Fruit fly (Drosophila melanogaster): ENCODE data around the gene Fum2.

Gene Fum2

DNA sequence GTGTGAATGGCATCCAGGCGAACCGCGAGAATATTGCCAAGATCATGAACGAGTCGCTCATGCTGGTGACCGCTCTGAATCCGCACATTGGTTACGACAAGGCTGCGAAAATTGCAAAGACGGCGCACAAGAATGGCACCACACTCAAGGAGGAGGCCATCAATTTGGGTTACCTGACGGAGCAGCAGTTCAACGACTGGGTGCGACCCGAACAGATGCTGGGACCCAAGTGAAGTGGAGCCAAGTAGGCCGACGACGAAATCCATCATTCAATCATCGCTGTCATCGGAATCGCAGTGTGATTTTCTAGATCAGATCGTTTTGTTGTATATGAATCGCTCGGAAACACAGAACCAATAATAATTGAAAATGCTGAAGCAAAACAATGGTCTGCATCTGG lies at the start of gene Fum2:
Gene Fum2, plus strand, starts transcription at position 301 of the 400 bp plus-strand sequence.
- TF ChIP-seq Dll (optimal IDR thresholded peaks at IDR 0.05) (no peak), EcR (GFP tag; optimal IDR thresholded peaks at IDR 0.05) (no peak), psq (optimal IDR thresholded peaks at IDR 0.05) (no peak), CG8478 (optimal IDR thresholded peaks at IDR 0.05) (no peak), pan (optimal IDR thresholded peaks at IDR 0.05) (no peak), usp (GFP tag; optimal IDR thresholded peaks at IDR 0.05) (no peak)

DNA sequence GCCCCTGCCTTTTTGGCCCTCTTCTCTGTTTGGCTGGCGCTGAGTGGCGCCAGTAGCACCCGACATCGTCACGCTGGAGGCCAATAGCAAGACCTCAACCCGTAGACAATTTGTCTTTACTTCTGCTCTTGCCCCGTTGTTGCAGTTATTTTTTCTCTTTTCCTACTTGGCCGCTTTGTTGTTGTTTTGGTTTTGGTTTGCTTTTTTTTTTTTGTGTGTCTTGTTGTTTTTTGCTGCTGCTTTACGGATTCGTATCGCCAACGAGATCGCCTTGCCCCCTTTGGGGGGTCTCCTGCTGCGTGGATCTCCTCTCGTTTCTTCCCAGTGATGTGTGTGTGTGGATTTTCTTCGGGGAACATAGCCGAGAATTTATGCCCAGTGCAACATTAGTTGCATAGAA lies 49.7 kb upstream of the Fum2 start:
- TF ChIP-seq usp (GFP tag; optimal IDR thresholded peaks at IDR 0.05) (no peak), EcR (GFP tag; optimal IDR thresholded peaks at IDR 0.05) (no peak), Dll (optimal IDR thresholded peaks at IDR 0.05) (no peak)

DNA sequence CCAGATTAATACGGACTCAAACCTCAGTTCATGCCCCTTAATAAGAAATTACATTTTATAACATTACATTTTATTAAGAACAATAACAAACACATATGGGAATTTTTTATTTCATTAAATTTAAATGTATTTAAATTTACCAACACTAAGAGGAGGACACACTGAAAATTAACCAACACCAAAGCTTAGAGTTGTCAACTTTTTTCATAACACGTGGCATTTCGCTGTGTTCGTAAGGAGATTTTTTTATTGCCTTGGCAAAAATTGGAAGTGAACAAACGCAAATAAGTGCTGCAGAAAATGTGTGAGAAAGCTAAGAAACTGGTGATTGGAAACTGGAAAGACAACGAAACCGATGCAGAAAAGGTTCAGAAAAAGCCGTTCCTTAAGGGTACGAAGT lies 47.9 kb upstream of the Fum2 start, which contains the start of gene CG14443:
Gene CG14443, plus strand, starts transcription at position 301 of the 400 bp plus-strand sequence.
- no peak for TF ChIP-seq psq (optimal IDR thresholded peaks at IDR 0.05)
- no peak for TF ChIP-seq CG8478 (optimal IDR thresholded peaks at IDR 0.05)
- TF ChIP-seq usp (GFP tag; optimal IDR thresholded peaks at IDR 0.05): no peak
- no peak for TF ChIP-seq pan (optimal IDR thresholded peaks at IDR 0.05)
- TF ChIP-seq Dll (optimal IDR thresholded peaks at IDR 0.05): no peak
- no peak for TF ChIP-seq EcR (GFP tag; optimal IDR thresholded peaks at IDR 0.05)

DNA sequence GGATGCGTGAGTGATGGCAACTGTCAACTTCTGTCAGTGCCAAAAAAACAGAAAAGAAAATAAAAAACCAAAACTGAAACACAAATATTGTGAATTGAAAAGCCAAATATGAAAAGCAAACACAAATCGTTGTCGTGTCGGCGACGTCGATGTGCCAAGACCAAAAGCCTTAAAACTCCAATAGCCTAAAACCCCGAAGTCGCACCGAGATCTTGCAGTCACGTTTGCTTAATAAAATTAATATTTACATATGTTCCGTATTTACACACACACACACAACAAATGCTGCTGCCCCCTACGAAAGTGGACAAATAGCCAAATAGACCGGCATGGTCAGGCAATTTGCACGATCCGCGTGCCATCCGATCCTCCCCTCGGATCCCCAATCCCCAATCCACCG lies 43.4 kb upstream of the Fum2 start:
- TF ChIP-seq usp (GFP tag; optimal IDR thresholded peaks at IDR 0.05): no peak
- no peak for TF ChIP-seq EcR (GFP tag; optimal IDR thresholded peaks at IDR 0.05)
- TF ChIP-seq pan (optimal IDR thresholded peaks at IDR 0.05): no peak
- no peak for TF ChIP-seq psq (optimal IDR thresholded peaks at IDR 0.05)
- TF ChIP-seq CG8478 (optimal IDR thresholded peaks at IDR 0.05): no peak
- TF ChIP-seq Dll (optimal IDR thresholded peaks at IDR 0.05): no peak

DNA sequence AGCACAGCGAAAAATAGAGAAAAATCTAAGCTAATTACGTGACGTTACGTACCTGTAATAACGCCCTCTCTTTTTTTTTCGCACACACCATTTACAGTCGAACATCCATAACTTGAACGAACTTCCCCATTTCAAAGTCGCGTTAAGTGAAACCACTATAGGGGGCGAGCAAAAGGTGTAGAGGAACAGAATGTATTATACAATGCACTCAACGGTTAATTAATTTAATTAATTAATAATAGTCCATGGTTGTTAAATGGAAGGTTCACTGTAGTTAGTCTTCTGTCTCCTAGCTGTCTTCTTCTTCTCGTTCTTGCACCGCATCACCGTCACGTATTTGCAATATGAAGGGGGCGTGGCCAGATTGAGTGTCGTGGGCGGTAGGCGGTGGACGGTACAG lies 40.0 kb upstream of the Fum2 start:
- TF ChIP-seq psq (optimal IDR thresholded peaks at IDR 0.05) (no peak), EcR (GFP tag; optimal IDR thresholded peaks at IDR 0.05) (no peak), pan (optimal IDR thresholded peaks at IDR 0.05) (no peak), usp (GFP tag; optimal IDR thresholded peaks at IDR 0.05) (no peak), CG8478 (optimal IDR thresholded peaks at IDR 0.05) (no peak), Dll (optimal IDR thresholded peaks at IDR 0.05) (no peak)

DNA sequence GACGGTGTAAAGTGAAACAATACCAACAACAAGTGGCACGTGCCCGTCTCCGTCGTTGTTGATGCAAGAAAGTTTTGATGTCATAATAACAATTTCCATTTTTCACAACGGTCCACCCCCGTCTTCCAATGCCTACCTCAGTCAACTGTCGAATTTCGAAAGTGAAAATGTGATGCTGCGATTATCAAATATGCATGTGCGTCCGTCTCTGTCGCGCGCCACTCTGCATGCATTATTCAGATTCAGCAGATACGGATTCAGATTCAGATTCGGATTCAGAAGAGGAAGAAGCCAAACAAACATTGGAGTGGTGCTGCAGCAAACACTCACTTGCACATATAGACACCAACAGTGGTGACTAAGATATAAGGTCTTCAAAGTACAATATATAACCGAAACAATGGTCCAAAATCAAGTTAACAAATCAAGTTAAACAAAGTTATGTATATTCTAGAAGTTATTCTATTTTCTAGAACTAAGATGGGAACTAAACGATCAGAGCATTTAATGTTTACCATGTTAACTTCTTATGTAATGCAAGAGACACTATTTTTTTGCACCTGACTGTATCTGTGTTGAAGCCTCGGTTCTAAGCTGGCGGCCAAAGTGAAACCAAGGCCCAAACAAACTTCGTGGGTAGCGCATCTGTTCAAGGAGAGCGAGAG lies 38.8 kb upstream of the Fum2 start:
- TF ChIP-seq CG8478 (optimal IDR thresholded peaks at IDR 0.05) (no peak), psq (optimal IDR thresholded peaks at IDR 0.05) (no peak)

DNA sequence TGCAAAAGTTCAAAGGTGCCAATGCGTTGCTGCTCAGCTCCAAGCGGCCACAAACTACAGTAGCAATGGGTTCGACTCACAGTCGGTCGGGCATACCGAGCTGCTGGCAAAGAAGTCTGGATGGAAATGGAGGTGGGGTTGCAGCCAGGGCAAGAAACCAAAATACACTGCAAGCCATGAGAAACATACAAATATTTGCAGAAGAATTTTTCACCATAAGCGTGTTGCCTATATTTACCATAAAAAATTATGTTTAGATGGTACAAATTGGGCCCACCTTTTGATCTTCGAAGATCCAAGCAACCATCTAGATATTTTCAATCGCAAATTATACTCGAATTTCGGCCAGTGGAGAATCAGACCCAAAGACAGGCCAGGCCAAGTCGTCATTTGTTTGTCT lies 34.7 kb upstream of the Fum2 start:
- no peak for TF ChIP-seq Dll (optimal IDR thresholded peaks at IDR 0.05)
- no peak for TF ChIP-seq psq (optimal IDR thresholded peaks at IDR 0.05)
- TF ChIP-seq EcR (GFP tag; optimal IDR thresholded peaks at IDR 0.05): no peak
- TF ChIP-seq pan (optimal IDR thresholded peaks at IDR 0.05): no peak
- no peak for TF ChIP-seq usp (GFP tag; optimal IDR thresholded peaks at IDR 0.05)
- no peak for TF ChIP-seq CG8478 (optimal IDR thresholded peaks at IDR 0.05)

DNA sequence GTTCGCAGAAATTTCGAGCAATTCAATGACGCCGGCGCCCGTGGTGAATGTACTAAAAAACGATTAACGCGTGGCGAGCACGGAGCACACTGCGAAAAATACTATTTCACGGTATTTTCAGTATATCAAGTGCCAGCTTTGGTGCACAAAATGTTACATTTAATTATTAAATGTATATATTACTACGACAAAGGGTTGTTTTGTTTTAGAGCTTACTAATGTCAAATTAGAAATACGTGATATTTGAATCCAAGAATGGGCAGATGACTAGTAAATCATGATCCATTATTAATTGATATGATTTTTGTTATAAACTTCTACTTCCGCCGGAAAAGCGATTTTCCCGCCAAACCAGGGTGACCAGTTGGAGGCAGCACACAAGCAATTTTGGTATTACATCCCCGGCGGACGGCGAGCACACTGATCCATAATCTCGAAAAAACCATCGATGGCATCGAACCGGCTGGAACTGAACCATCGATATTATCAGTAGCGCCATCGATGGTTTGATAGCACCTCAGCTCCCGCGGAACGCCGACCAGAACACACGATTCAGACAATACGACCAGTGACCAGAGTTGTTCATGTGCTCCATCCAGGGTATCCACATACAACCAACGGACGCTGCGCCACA lies 27.3 kb upstream of the Fum2 start, which contains the start of the genes CG3226 and Cdc7:
Gene CG3226, minus strand, starts transcription at position 51 of the 634 bp plus-strand sequence.
Gene Cdc7, plus strand, starts transcription at position 344 of the 634 bp plus-strand sequence.
- TF ChIP-seq usp (GFP tag; optimal IDR thresholded peaks at IDR 0.05) (no peak), CG8478 (optimal IDR thresholded peaks at IDR 0.05) (no peak), Dll (optimal IDR thresholded peaks at IDR 0.05) (no peak), EcR (GFP tag; optimal IDR thresholded peaks at IDR 0.05) (no peak), pan (optimal IDR thresholded peaks at IDR 0.05) (no peak), psq (optimal IDR thresholded peaks at IDR 0.05) (no peak)

DNA sequence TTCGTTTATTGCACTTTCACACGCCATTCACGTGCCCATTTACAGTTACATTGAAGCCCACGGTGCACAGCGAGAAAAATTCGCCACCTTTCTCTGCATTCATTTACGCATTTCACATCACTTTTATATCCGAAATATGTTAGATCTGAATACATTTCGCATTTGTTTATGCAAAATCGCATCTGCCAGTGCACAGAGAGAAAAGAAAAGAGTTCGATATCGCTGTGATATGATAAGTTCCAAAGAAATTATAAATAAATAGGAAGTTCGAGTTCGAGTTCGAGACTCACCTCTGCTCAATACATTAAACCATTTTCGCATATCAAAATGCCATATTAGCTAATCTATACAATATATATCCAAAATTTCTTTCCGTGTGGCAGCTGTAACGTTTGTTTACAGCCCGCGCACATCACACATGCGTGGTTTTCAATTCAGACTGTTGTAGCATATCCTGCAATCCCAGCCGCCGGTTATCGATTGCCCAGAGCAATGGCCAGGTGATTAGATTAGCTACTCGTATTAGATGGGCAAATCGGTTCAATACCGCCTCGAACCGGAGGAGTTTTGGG lies 25.5 kb upstream of the Fum2 start:
- TF ChIP-seq Dll (optimal IDR thresholded peaks at IDR 0.05): no peak
- no peak for TF ChIP-seq usp (GFP tag; optimal IDR thresholded peaks at IDR 0.05)
- TF ChIP-seq pan (optimal IDR thresholded peaks at IDR 0.05): no peak
- TF ChIP-seq EcR (GFP tag; optimal IDR thresholded peaks at IDR 0.05): no peak
- TF ChIP-seq psq (optimal IDR thresholded peaks at IDR 0.05): no peak
- no peak for TF ChIP-seq CG8478 (optimal IDR thresholded peaks at IDR 0.05)

DNA sequence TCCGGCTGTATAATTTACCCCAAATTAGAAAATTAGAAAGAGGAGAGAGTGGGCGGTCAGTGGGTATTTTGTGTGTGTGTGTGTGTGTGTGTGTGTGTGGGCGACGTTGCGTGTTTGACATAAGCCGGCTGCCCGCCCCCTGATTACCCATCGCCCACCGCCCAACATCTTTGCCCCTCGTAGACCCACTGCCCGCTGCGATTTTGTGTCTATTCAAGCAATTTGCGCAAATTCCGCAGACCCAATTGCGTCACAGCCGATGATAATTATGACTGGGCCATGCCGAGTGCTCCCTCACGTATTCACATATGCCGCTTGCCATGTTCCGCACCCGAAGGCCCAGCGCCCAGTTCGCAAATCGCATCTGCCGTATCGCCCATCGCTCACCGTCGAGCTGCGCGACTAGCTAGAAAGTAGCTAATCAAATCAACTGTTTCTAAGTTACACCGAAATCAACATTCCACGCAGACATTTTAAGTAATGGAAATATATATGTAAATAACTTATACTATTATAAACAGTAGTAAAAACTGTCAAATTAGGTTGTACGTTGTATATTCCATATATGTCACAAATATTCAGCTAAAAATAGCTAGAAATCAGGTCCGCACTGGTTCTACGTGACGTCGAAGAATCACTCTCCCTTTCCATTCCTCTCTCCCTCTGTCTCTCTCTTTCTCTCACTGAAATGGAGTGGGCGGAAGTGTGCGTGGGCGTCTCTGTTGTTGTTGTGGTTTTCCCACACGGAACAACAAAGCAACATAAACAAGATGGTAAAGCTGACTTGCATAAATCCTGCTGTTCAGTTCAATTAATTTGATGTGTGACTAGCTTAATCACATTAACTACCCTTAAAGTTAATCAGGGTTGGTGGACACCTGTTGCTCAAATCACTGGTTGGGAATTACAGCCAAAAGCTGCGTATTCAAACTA lies 24.7 kb upstream of the Fum2 start:
- TF ChIP-seq CG8478 (optimal IDR thresholded peaks at IDR 0.05) (no peak), pan (optimal IDR thresholded peaks at IDR 0.05) (no peak), Dll (optimal IDR thresholded peaks at IDR 0.05) (no peak), EcR (GFP tag; optimal IDR thresholded peaks at IDR 0.05) (no peak), usp (GFP tag; optimal IDR thresholded peaks at IDR 0.05) (no peak), psq (optimal IDR thresholded peaks at IDR 0.05) (no peak)

DNA sequence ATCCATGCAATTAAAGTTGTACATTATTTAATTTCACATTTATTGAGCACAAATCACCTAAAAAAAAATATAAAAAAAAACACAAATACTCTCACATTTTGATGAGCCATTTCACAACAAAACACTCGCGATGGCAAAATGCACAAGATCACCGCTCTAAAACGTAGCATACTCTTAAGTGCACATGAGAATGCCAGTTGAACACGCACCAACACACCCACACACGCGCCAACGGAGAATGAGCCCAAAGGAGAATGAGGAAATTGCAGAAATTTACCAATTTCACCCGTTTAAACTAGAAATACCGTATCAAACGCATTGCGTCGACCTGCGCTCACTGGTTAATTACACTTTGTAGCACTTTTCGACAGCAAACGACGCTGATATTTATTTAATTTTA lies 21.6 kb upstream of the Fum2 start:
- TF ChIP-seq Dll (optimal IDR thresholded peaks at IDR 0.05): no peak
- TF ChIP-seq pan (optimal IDR thresholded peaks at IDR 0.05): no peak
- no peak for TF ChIP-seq EcR (GFP tag; optimal IDR thresholded peaks at IDR 0.05)
- TF ChIP-seq usp (GFP tag; optimal IDR thresholded peaks at IDR 0.05): no peak
- no peak for TF ChIP-seq psq (optimal IDR thresholded peaks at IDR 0.05)
- no peak for TF ChIP-seq CG8478 (optimal IDR thresholded peaks at IDR 0.05)

Data from whole organism.